Worm (Caenorhabditis elegans) whole organism, L4 larva: ENCODE data around the gene srg-20.

ENCODE experiments used
- F44E2.7 ChIP-seq: fragments of 200-800 bp; sonication (Bioruptor generic); IDR thresholded peaks from 2 replicates; pipeline ENCODE4 v2.1.2; 2022; ENCODE audit warnings: missing genetic modification characterization, missing compliant biosample characterization
- ZK546.5 ChIP-seq, 2 experiments: sonication (generic microtip); optimal IDR thresholded peaks; 2 replicates each; lab custom pipeline; 2017; ENCODE audit warnings: missing biosample characterization in 2 of 2, missing genetic modification characterization in 2 of 2
- aha-1 ChIP-seq: fragments of 150-350 bp; peaks from one replicate; lab custom pipeline; 2014; ENCODE audit warnings: missing biosample characterization, missing genetic modification characterization
- hif-1 ChIP-seq, 2 experiments: sonication (generic microtip); optimal IDR thresholded peaks; 2 replicates each; lab custom pipeline; 2016 to 2017; ENCODE audit warnings: missing compliant biosample characterization in 2 of 2, missing genetic modification characterization in 2 of 2, missing genetic modification reagents in 2 of 2, missing genotype in 2 of 2, mild to moderate bottlenecking in 1 of 2
- nhr-76 ChIP-seq: fragments of 150-350 bp; optimal IDR thresholded peaks from 2 replicates; lab custom pipeline; 2014; ENCODE audit warnings: missing biosample characterization, missing genetic modification characterization
- pqm-1 ChIP-seq: sonication (generic microtip); optimal IDR thresholded peaks from 2 replicates; lab custom pipeline; 2017; ENCODE audit warnings: missing biosample characterization, missing genetic modification characterization
- snpc-4 ChIP-seq: fragments of 150-350 bp; optimal IDR thresholded peaks from 2 replicates; lab custom pipeline; 2014; ENCODE audit warnings: missing biosample characterization, missing genetic modification characterization
- zag-1 ChIP-seq: fragments of 150-350 bp; optimal IDR thresholded peaks from 2 replicates; lab custom pipeline; 2014; ENCODE audit warnings: missing biosample characterization, missing genetic modification characterization

DNA sequence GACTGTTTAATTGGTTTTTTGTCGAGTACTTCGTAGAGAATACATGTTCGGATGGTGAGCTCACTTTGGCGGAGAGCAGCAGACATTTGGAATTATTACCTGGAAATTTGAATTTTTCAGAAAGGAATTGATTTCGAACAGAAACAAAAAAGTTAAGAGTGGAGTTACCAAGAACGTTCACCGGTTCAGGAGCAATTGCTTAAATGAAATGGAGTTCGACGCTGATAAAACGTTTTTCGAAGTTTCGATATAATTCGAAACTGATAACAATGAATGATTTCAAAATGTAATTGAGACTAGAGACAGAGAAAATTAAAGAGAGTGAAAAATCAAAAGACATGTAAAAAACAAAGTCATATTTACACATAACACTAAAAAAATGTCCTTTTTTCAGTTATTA, 25.9 kb upstream of the srg-20 start, which contains the start of gene fbxa-163:
- TF ChIP-seq F44E2.7 (GFP tag; lab: Robert Waterston, UW): no peak
- TF ChIP-seq zag-1 (tag; lab: Kevin White, UChicago): no peak
- TF ChIP-seq pqm-1 (tag; lab: Kevin White, UChicago): peak; percentile 41
- TF ChIP-seq snpc-4: no peak
- TF ChIP-seq nhr-76: no peak
- TF ChIP-seq ZK546.5 (tag; optimal IDR thresholded peaks at IDR 0.05; lab: Kevin White, UChicago): no peak
- no peak for TF ChIP-seq hif-1 (tag; optimal IDR thresholded peaks at IDR 0.05; lab: Kevin White, UChicago)
- TF ChIP-seq aha-1 (tag; lab: Kevin White, UChicago): no peak
